Worm (Caenorhabditis elegans) whole organism, L2 larva: ENCODE measurements around the gene aaim-1.

Experiments
- C34F6.9 ChIP-seq: fragments of 150-350 bp; optimal IDR thresholded peaks from 2 replicates; lab custom pipeline; 2014; ENCODE audit warnings: missing biosample characterization, missing genetic modification characterization
- F13H6.1 ChIP-seq: sonication (generic microtip); optimal IDR thresholded peaks from 2 replicates; lab custom pipeline; 2016; ENCODE audit warnings: missing genetic modification characterization, missing compliant biosample characterization
- R02D3.7 ChIP-seq: fragments of 150-350 bp; optimal IDR thresholded peaks from 2 replicates; lab custom pipeline; 2014; ENCODE audit warnings: missing biosample characterization, missing genetic modification characterization
- alr-1 ChIP-seq: fragments of 150-350 bp; optimal IDR thresholded peaks from 2 replicates; lab custom pipeline; 2014; ENCODE audit warnings: missing biosample characterization, missing genetic modification characterization
- ama-1 ChIP-seq: fragments of 150-350 bp; optimal IDR thresholded peaks from 2 replicates; lab custom pipeline; 2018; ENCODE audit warnings: inconsistent platforms
- ceh-16 ChIP-seq: fragments of 150-350 bp; optimal IDR thresholded peaks from 2 replicates; lab custom pipeline; 2014; ENCODE audit warnings: missing biosample characterization, missing genetic modification characterization
- ceh-82 ChIP-seq: fragments of 150-350 bp; optimal IDR thresholded peaks from 2 replicates; lab custom pipeline; 2014; ENCODE audit warnings: missing biosample characterization, missing genetic modification characterization
- crh-2 ChIP-seq: sonication (generic microtip); optimal IDR thresholded peaks from 2 replicates; lab custom pipeline; 2017; ENCODE audit warnings: missing biosample characterization, missing genetic modification characterization
- dmd-4 ChIP-seq: sonication (generic microtip); optimal IDR thresholded peaks from 2 replicates; lab custom pipeline; 2017; ENCODE audit warnings: missing biosample characterization, missing genetic modification characterization
- egl-27 ChIP-seq: sonication (generic microtip); optimal IDR thresholded peaks from 3 replicates; lab custom pipeline; 2017; ENCODE audit warnings: missing biosample characterization, missing genetic modification reagents, missing genetic modification characterization
- elt-1 ChIP-seq: fragments of 150-350 bp; optimal IDR thresholded peaks from 2 replicates; lab custom pipeline; 2014; ENCODE audit warnings: missing biosample characterization, missing genetic modification characterization
- elt-3 ChIP-seq: sonication (generic microtip); optimal IDR thresholded peaks from 2 replicates; lab custom pipeline; 2017; ENCODE audit warnings: missing biosample characterization, missing genetic modification characterization
- fos-1 ChIP-seq: fragments of 150-350 bp; optimal IDR thresholded peaks from 2 replicates; lab custom pipeline; 2014; ENCODE audit warnings: missing biosample characterization, missing genetic modification characterization
- gmeb-1 ChIP-seq: fragments of 150-350 bp; optimal IDR thresholded peaks from 2 replicates; lab custom pipeline; 2014; ENCODE audit warnings: missing biosample characterization, missing genetic modification characterization
- lin-11 ChIP-seq: fragments of 150-350 bp; sonication (generic microtip); optimal IDR thresholded peaks from 2 replicates; lab custom pipeline; 2014; ENCODE audit warnings: missing biosample characterization, missing genetic modification characterization, inconsistent platforms, mixed read lengths
- lin-13 ChIP-seq: fragments of 150-350 bp; optimal IDR thresholded peaks from 2 replicates; lab custom pipeline; 2014; ENCODE audit warnings: missing biosample characterization, missing genetic modification reagents, missing genetic modification characterization
- lin-39 ChIP-seq: fragments of 150-350 bp; optimal IDR thresholded peaks from 2 replicates; lab custom pipeline; 2014; ENCODE audit warnings: missing biosample characterization, missing genetic modification reagents, missing genetic modification characterization
- lsy-2 ChIP-seq, 2 experiments: fragments of 150-350 bp in 1 of 2; sonication (generic microtip) in 1 of 2; optimal IDR thresholded peaks; 2 replicates each; lab custom pipeline; 2014 to 2017; ENCODE audit warnings: missing biosample characterization in 2 of 2, missing genetic modification characterization in 2 of 2
- mab-5 ChIP-seq: fragments of 150-350 bp; optimal IDR thresholded peaks from 2 replicates; lab custom pipeline; 2014; ENCODE audit warnings: missing biosample characterization, missing genetic modification characterization
- mdl-1 ChIP-seq, 2 experiments: fragments of 150-350 bp in 1 of 2; sonication (generic microtip) in 1 of 2; optimal IDR thresholded peaks; 2 replicates each; lab custom pipeline; 2017; ENCODE audit warnings: missing biosample characterization in 2 of 2, missing genetic modification characterization in 2 of 2
- nhr-11 ChIP-seq: fragments of 150-350 bp; optimal IDR thresholded peaks from 2 replicates; lab custom pipeline; 2014; ENCODE audit warnings: missing biosample characterization, missing genetic modification characterization
- nhr-12 ChIP-seq: fragments of 150-350 bp; optimal IDR thresholded peaks from 2 replicates; lab custom pipeline; 2014; ENCODE audit warnings: missing biosample characterization, missing genetic modification characterization
- nhr-129 ChIP-seq: fragments of 150-350 bp; optimal IDR thresholded peaks from 2 replicates; lab custom pipeline; 2014; ENCODE audit warnings: missing biosample characterization, missing genetic modification characterization
- nhr-21 ChIP-seq: fragments of 150-350 bp; optimal IDR thresholded peaks from 2 replicates; lab custom pipeline; 2014; ENCODE audit warnings: missing biosample characterization, missing genetic modification characterization
- nhr-237 ChIP-seq: fragments of 150-350 bp; optimal IDR thresholded peaks from 2 replicates; lab custom pipeline; 2014; ENCODE audit warnings: missing biosample characterization, missing genetic modification characterization
- nhr-25 ChIP-seq: fragments of 150-350 bp; sonication (generic microtip); optimal IDR thresholded peaks from 3 replicates; lab custom pipeline; 2014; ENCODE audit warnings: missing biosample characterization, missing genetic modification characterization
- nhr-6 ChIP-seq: fragments of 150-350 bp; optimal IDR thresholded peaks from 2 replicates; lab custom pipeline; 2014; ENCODE audit warnings: missing biosample characterization, missing genetic modification characterization
- nhr-77 ChIP-seq: fragments of 150-350 bp; optimal IDR thresholded peaks from 2 replicates; lab custom pipeline; 2014; ENCODE audit warnings: missing biosample characterization, missing genetic modification characterization
- peb-1 ChIP-seq: fragments of 150-350 bp; optimal IDR thresholded peaks from 2 replicates; lab custom pipeline; 2014; ENCODE audit warnings: missing biosample characterization, missing genetic modification characterization
- sem-4 ChIP-seq: fragments of 150-350 bp; optimal IDR thresholded peaks from 2 replicates; lab custom pipeline; 2014; ENCODE audit warnings: missing biosample characterization, missing genetic modification reagents, missing genetic modification characterization
- skn-1 ChIP-seq: sonication (generic microtip); optimal IDR thresholded peaks from 2 replicates; lab custom pipeline; 2017; ENCODE audit warnings: missing biosample characterization, missing genetic modification characterization
- sma-3 ChIP-seq: sonication (generic microtip); optimal IDR thresholded peaks from 2 replicates; lab custom pipeline; 2016; ENCODE audit warnings: missing genetic modification reagents, missing genetic modification characterization, missing compliant biosample characterization
- sma-9 ChIP-seq, 2 experiments: fragments of 150-350 bp in 1 of 2; sonication (generic microtip) in 1 of 2; optimal IDR thresholded peaks; 2 replicates each; lab custom pipeline; 2014 to 2016; ENCODE audit warnings: missing genetic modification characterization in 2 of 2, mild to moderate bottlenecking in 1 of 2, missing biosample characterization in 1 of 2, missing compliant biosample characterization in 1 of 2, missing genetic modification reagents in 1 of 2, moderate library complexity in 1 of 2
- snpc-4 ChIP-seq: fragments of 150-350 bp; optimal IDR thresholded peaks from 2 replicates; lab custom pipeline; 2014; ENCODE audit warnings: missing biosample characterization, missing genetic modification characterization
- unc-55 ChIP-seq: fragments of 150-350 bp; sonication (generic microtip); optimal IDR thresholded peaks from 3 replicates; lab custom pipeline; 2014; ENCODE audit warnings: missing biosample characterization, missing genetic modification reagents, missing genetic modification characterization
- unc-62 ChIP-seq: fragments of 150-350 bp; optimal IDR thresholded peaks from 2 replicates; lab custom pipeline; 2014; ENCODE audit warnings: missing biosample characterization, missing genetic modification reagents, missing genetic modification characterization
- zag-1 ChIP-seq: fragments of 150-350 bp; optimal IDR thresholded peaks from 2 replicates; lab custom pipeline; 2014; ENCODE audit warnings: missing biosample characterization, missing genetic modification characterization
- ztf-1 ChIP-seq: fragments of 200-800 bp; sonication (Bioruptor generic); conservative IDR thresholded peaks from 2 replicates; pipeline ENCODE4 v1.3.6; 2022; ENCODE audit warnings: missing genetic modification characterization, missing compliant biosample characterization
- ztf-11 ChIP-seq: sonication (generic microtip); optimal IDR thresholded peaks from 2 replicates; lab custom pipeline; 2017; ENCODE audit warnings: missing biosample characterization, missing genetic modification characterization

Gene aaim-1

ce11 chrX:6601967-6602366 lies 39.7 kb upstream of the aaim-1 start:
- TF ChIP-seq lsy-2 (tag; optimal IDR thresholded peaks at IDR 0.05; lab: Kevin White, UChicago) (no peak), mab-5 (no peak), lin-39 (tag; lab: Kevin White, UChicago) (no peak), dmd-4 (tag; lab: Kevin White, UChicago) (no peak), C34F6.9 (tag; lab: Kevin White, UChicago) (no peak), nhr-237 (tag; lab: Kevin White, UChicago) (no peak), peb-1 (tag; lab: Kevin White, UChicago) (no peak), fos-1 (tag; lab: Kevin White, UChicago) (no peak), R02D3.7 (tag; lab: Kevin White, UChicago) (no peak), F13H6.1 (tag; lab: Kevin White, UChicago) (no peak), nhr-77 (tag; lab: Kevin White, UChicago) (no peak), nhr-129 (tag; lab: Kevin White, UChicago) (no peak), gmeb-1 (no peak), elt-1 (tag; lab: Kevin White, UChicago) (no peak), lin-13 (GFP tag; lab: Kevin White, UChicago) (no peak), skn-1 (no peak), ztf-11 (tag; lab: Kevin White, UChicago) (no peak), ceh-82 (no peak), mdl-1 (tag; optimal IDR thresholded peaks at IDR 0.05; lab: Kevin White, UChicago) (no peak), nhr-12 (tag; lab: Kevin White, UChicago) (no peak)

DNA sequence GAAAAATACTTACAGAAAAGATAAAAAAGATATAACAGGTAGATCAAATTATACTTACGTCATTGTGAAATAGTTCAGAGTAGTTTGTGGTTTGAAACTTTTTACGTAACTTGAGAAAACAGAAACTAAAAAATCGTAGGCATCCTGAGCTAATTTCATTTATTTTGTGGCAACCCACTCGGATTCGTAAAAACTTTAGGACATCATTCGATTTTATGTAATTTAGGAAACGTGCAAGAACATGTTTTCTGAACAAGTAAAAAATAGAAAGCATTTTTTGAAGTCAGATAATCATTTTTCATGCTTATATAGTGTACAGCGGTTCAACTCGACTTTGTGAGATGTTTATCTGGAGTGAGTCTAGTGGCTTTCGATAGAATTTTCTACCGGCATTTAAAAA lies 36.5 kb upstream of the aaim-1 start, which contains the start of gene hic-1:
TSS of gene hic-1 (minus strand) at position 101 of the 400 bp plus-strand sequence.
- TF ChIP-seq unc-55 (GFP tag; lab: Kevin White, UChicago) (no peak), nhr-237 (tag; lab: Kevin White, UChicago) (no peak), ama-1 (lab: Kevin White, UChicago) (no peak), nhr-25 (no peak), peb-1 (tag; lab: Kevin White, UChicago) (no peak), ceh-16 (no peak), F13H6.1 (tag; lab: Kevin White, UChicago) (no peak), zag-1 (tag; lab: Kevin White, UChicago) (no peak), ztf-1 (no peak), sma-9 (GFP tag; optimal IDR thresholded peaks at IDR 0.05; lab: Kevin White, UChicago) (no peak), sma-9 (tag; optimal IDR thresholded peaks at IDR 0.05; lab: Kevin White, UChicago) (no peak), alr-1 (no peak), fos-1 (tag; lab: Kevin White, UChicago) (no peak)

DNA sequence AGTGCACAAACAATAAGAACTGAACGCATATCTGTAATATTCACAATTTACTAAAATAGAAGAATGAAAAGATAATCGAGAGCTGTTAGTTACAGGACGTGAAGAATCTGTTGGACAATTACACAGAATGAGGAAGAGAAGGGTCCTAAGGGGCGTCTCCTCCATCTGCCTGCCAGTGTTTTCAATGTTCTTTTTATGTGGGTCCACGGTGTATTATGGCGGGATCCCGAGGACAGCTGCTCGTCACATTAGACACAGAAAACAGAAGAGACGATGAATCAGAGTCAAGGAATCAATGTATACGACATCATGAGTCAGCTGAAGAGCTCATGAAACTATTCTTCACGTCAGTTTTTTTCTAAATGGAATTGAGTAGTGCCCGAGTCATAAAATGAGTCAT lies 34.9 kb upstream of the aaim-1 start, which contains the start of gene ttr-6:
TSS of gene ttr-6 (minus strand) at position 33 of the 400 bp plus-strand sequence.
- TF ChIP-seq nhr-129 (tag; lab: Kevin White, UChicago) (peak; percentile 55), lin-11 (tag; lab: Kevin White, UChicago) (no peak), sma-9 (GFP tag; optimal IDR thresholded peaks at IDR 0.05; lab: Kevin White, UChicago) (peak; percentile 6), sma-9 (tag; optimal IDR thresholded peaks at IDR 0.05; lab: Kevin White, UChicago) (no peak), nhr-21 (no peak), lsy-2 (tag; optimal IDR thresholded peaks at IDR 0.05; lab: Kevin White, UChicago) (peak in 1 of 2 experiments; percentile 16)

ce11 chrX:6593178-6593786 lies 31.1 kb upstream of the aaim-1 start:
- TF ChIP-seq nhr-21 (peak; percentile 53), sma-9 (GFP tag; optimal IDR thresholded peaks at IDR 0.05; lab: Kevin White, UChicago) (peak; percentile 83), sma-9 (tag; optimal IDR thresholded peaks at IDR 0.05; lab: Kevin White, UChicago) (no peak), lin-13 (GFP tag; lab: Kevin White, UChicago) (peak; percentile 61), nhr-11 (peak; percentile 15), crh-2 (tag; lab: Kevin White, UChicago) (peak; percentile 63), skn-1 (peak; percentile 44), unc-55 (GFP tag; lab: Kevin White, UChicago) (peak; percentile 81), elt-3 (tag; lab: Kevin White, UChicago) (no peak), R02D3.7 (tag; lab: Kevin White, UChicago) (no peak), C34F6.9 (tag; lab: Kevin White, UChicago) (peak; percentile 29), egl-27 (tag; lab: Kevin White, UChicago) (peak; percentile 70), snpc-4 (tag; lab: Kevin White, UChicago) (peak; percentile 40), ceh-82 (no peak), F13H6.1 (tag; lab: Kevin White, UChicago) (peak; percentile 81), gmeb-1 (peak; percentile 66), fos-1 (tag; lab: Kevin White, UChicago) (peak; percentile 46), lsy-2 (tag; optimal IDR thresholded peaks at IDR 0.05; lab: Kevin White, UChicago) (peak; percentile 35 to 70), sma-3 (GFP tag; lab: Kevin White, UChicago) (no peak), unc-62 (GFP tag; lab: Kevin White, UChicago) (no peak), zag-1 (tag; lab: Kevin White, UChicago) (no peak), nhr-6 (peak; percentile 25), dmd-4 (tag; lab: Kevin White, UChicago) (no peak), mab-5 (peak; percentile 29), sem-4 (tag; lab: Kevin White, UChicago) (no peak), mdl-1 (tag; optimal IDR thresholded peaks at IDR 0.05; lab: Kevin White, UChicago) (peak in 1 of 2 experiments; percentile 1), nhr-129 (tag; lab: Kevin White, UChicago) (peak; percentile 91)
